Worm (Caenorhabditis elegans) whole organism, midembryonic: ENCODE results near the gene M05D6.2.

Experiments
- T22C8.4 ChIP-seq: fragments of 200-800 bp; sonication (Bioruptor generic); IDR thresholded peaks from 2 replicates; pipeline ENCODE4 v1.3.6; 2022; ENCODE audit warnings: missing genetic modification characterization, missing compliant biosample characterization
- cog-1 ChIP-seq: sonication (generic microtip); optimal IDR thresholded peaks from 2 replicates; lab custom pipeline; 2016; ENCODE audit warnings: missing genetic modification characterization, missing compliant biosample characterization
- flt-1 ChIP-seq: fragments of 200-800 bp; sonication (Bioruptor generic); IDR thresholded peaks from 2 replicates; pipeline ENCODE4 v1.3.6; 2022; ENCODE audit warnings: missing genetic modification characterization, missing compliant biosample characterization
- klf-2 ChIP-seq: fragments of 200-800 bp; sonication (Bioruptor generic); conservative IDR thresholded peaks from 2 replicates; pipeline ENCODE4 v1.3.6; 2022; ENCODE audit warnings: missing genetic modification reagents, missing genetic modification characterization, missing compliant biosample characterization
- med-1 ChIP-seq: sonication (generic microtip); optimal IDR thresholded peaks from 2 replicates; lab custom pipeline; 2017; ENCODE audit warnings: missing genetic modification characterization, mild to moderate bottlenecking, missing compliant biosample characterization, antibody characterized with exemption, missing genetic modification reagents; ENCODE audit not compliant: insufficient read depth
- ref-1 ChIP-seq: fragments of 200-800 bp; sonication (Bioruptor generic); conservative IDR thresholded peaks from 2 replicates; pipeline ENCODE4 v1.3.6; 2022; ENCODE audit warnings: missing genetic modification reagents, missing genetic modification characterization, missing compliant biosample characterization
- tab-1 ChIP-seq: fragments of 200-800 bp; sonication (Bioruptor generic); IDR thresholded peaks from 2 replicates; pipeline ENCODE4 v1.3.6; 2022; ENCODE audit warnings: missing genetic modification characterization, missing compliant biosample characterization
- ztf-23 ChIP-seq: fragments of 200-800 bp; sonication (Bioruptor generic); IDR thresholded peaks from 2 replicates; pipeline ENCODE4 v1.3.6; 2022; ENCODE audit warnings: missing genetic modification reagents, missing genetic modification characterization, missing compliant biosample characterization
- ztf-29 ChIP-seq: fragments of 200-800 bp; sonication (Bioruptor generic); IDR thresholded peaks from 2 replicates; pipeline ENCODE4 v1.3.6; 2022; ENCODE audit warnings: missing genetic modification reagents, missing genetic modification characterization, missing compliant biosample characterization

DNA sequence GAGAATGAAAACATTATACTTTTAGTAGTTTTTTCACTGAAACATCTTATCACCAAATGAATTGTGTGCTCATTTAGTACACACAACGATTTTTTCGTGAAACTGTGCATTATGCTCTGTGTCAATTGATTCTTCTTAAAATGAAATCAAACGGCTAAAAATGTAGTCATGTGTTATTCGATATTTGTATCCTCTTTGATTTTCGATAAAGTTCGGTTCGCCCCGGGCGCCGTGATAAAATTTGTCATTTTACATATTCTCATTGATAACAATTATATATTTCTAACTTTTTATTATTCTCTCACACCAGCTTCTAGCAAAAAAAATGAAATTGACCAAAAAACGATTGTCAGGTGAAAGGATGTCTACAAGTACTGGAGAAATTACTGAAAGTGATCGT is 46.8 kb downstream of the M05D6.2 start, which contains the start of gene ctg-2:
- TF ChIP-seq flt-1 (no peak), T22C8.4 (GFP tag; lab: Robert Waterston, UW) (no peak), tab-1 (GFP tag; lab: Robert Waterston, UW) (no peak), klf-2 (GFP tag; lab: Robert Waterston, UW) (no peak), ztf-29 (GFP tag; lab: Robert Waterston, UW) (no peak), med-1 (GFP tag; lab: Kevin White, UChicago) (no peak), ref-1 (GFP tag; lab: Robert Waterston, UW) (no peak), cog-1 (tag; lab: Kevin White, UChicago) (no peak), ztf-23 (GFP tag; lab: Robert Waterston, UW) (no peak)
